Worm (Caenorhabditis elegans): ENCODE results near the gene swsn-1.

The swsn-1 gene

ce11 chrV:20249438-20250120 is at the start of gene swsn-1 (continued):
- TF ChIP-seq B0261.1 (tag; optimal IDR thresholded peaks at IDR 0.05): no peak
- TF ChIP-seq dpl-1 (GFP tag; optimal IDR thresholded peaks at IDR 0.05): peak; percentile 23
- TF ChIP-seq F39B2.1 (GFP tag; IDR thresholded peaks at IDR 0.05): no peak
- no peak for TF ChIP-seq him-1 (tag; optimal IDR thresholded peaks at IDR 0.05)
- no peak for TF ChIP-seq cebp-1 (GFP tag; IDR thresholded peaks at IDR 0.05)
- peak; percentile 51 for TF ChIP-seq cebp-1 (tag; optimal IDR thresholded peaks at IDR 0.05)
- no peak for TF ChIP-seq F10E7.11 (tag; optimal IDR thresholded peaks at IDR 0.05)
- TF ChIP-seq lin-35 (GFP tag; optimal IDR thresholded peaks at IDR 0.05): no peak
- peak; percentile 98 for TF ChIP-seq hmg-1.2 (GFP tag; IDR thresholded peaks at IDR 0.05)
- peak; percentile 62 for TF ChIP-seq madf-6 (GFP tag; IDR thresholded peaks at IDR 0.05)

ce11 chrV:20297650-20298049 is 48.4 kb upstream of the swsn-1 start, which contains the start of gene ZC15.5:
Gene ZC15.5, plus strand, starts transcription at chrV:20297950.
- TF ChIP-seq F33H1.4 (GFP tag; IDR thresholded peaks at IDR 0.05) (no peak), hmg-20 (GFP tag; IDR thresholded peaks at IDR 0.05) (no peak), ztf-25 (GFP tag; IDR thresholded peaks at IDR 0.05) (no peak), nhr-80 (tag; optimal IDR thresholded peaks at IDR 0.05) (no peak), ceh-40 (GFP tag; IDR thresholded peaks at IDR 0.05) (no peak), ztf-18 (tag; optimal IDR thresholded peaks at IDR 0.05) (no peak), ZK185.1 (tag; optimal IDR thresholded peaks at IDR 0.05; ENCODE audit: poor library complexity, severe bottlenecking) (no peak), hmg-1.2 (GFP tag; IDR thresholded peaks at IDR 0.05) (no peak), ceh-91 (GFP tag; IDR thresholded peaks at IDR 0.05) (no peak), K12H6.12 (tag; optimal IDR thresholded peaks at IDR 0.05) (no peak), ztf-26 (tag; optimal IDR thresholded peaks at IDR 0.05) (no peak), lir-1 (GFP tag; conservative IDR thresholded peaks at IDR 0.05) (no peak), attf-3 (GFP tag; conservative IDR thresholded peaks at IDR 0.05) (no peak), D2030.7 (GFP tag; IDR thresholded peaks at IDR 0.05) (no peak), ceh-27 (GFP tag; optimal IDR thresholded peaks at IDR 0.05) (no peak), aptf-2 (GFP tag; conservative IDR thresholded peaks at IDR 0.05) (no peak)

ce11 chrV:20294388-20294787 is 45.1 kb upstream of the swsn-1 start, which contains the start of gene clec-261:
Gene clec-261, minus strand, starts transcription at chrV:20294488.
- TF ChIP-seq Y95B8A.8 (GFP tag; IDR thresholded peaks at IDR 0.05) (no peak), ceh-40 (GFP tag; IDR thresholded peaks at IDR 0.05) (no peak), dox-1 (GFP tag; IDR thresholded peaks at IDR 0.05) (no peak), lsy-27 (tag; optimal IDR thresholded peaks at IDR 0.05; ENCODE audit: borderline replicate concordance, insufficient read depth) (no peak), T26A5.8 (tag; optimal IDR thresholded peaks at IDR 0.05) (no peak), rec-8 (tag; optimal IDR thresholded peaks at IDR 0.05) (no peak)

- TF ChIP-seq lin-26 (GFP tag; IDR thresholded peaks at IDR 0.05): no peak
- no peak for TF ChIP-seq dpl-1 (GFP tag; optimal IDR thresholded peaks at IDR 0.05)
- no peak for TF ChIP-seq zim-3 (tag; optimal IDR thresholded peaks at IDR 0.05)
- TF ChIP-seq ztf-25 (GFP tag; IDR thresholded peaks at IDR 0.05): no peak
- no peak for TF ChIP-seq madf-6 (GFP tag; IDR thresholded peaks at IDR 0.05)
- no peak for TF ChIP-seq nhr-27 (tag; optimal IDR thresholded peaks at IDR 0.05)
- no peak for TF ChIP-seq madf-3 (GFP tag; IDR thresholded peaks at IDR 0.05)
- TF ChIP-seq C06A6.2 (GFP tag; conservative IDR thresholded peaks at IDR 0.05): no peak
- no peak for TF ChIP-seq Y79H2A.3 (GFP tag; conservative IDR thresholded peaks at IDR 0.05)
Observed at ce11 chrV:20289317-20289716, 40.0 kb upstream of the swsn-1 start, which contains the start of gene mlt-4. Gene mlt-4, minus strand, starts transcription at chrV:20289417.

Data from whole organism, young adult.